Worm (Caenorhabditis elegans) whole organism, dauer: ENCODE data around the gene F25E5.2.

Experiments
- unc-62 ChIP-seq: sonication (generic microtip); optimal IDR thresholded peaks from 2 replicates; lab custom pipeline; 2017; ENCODE audit warnings: missing biosample characterization, missing genetic modification reagents, missing genetic modification characterization

F25E5.2 gene

ce11 chrV:7465509-7465908 lies 10.4 kb downstream of the F25E5.2 start, which contains the start of gene F25E5.1:
Gene F25E5.1, plus strand, starts transcription at chrV:7465884.
- TF ChIP-seq unc-62 (GFP tag; lab: Kevin White, UChicago): no peak

ce11 chrV:7472815-7473214 lies 17.7 kb downstream of the F25E5.2 start, which contains the start of gene str-28:
Gene str-28, minus strand, starts transcription at chrV:7472915.
- TF ChIP-seq unc-62 (GFP tag; lab: Kevin White, UChicago): no peak

ce11 chrV:7476766-7477165 lies 21.7 kb downstream of the F25E5.2 start, which contains the start of gene srh-125:
Gene srh-125, minus strand, starts transcription at chrV:7476866.
- TF ChIP-seq unc-62 (GFP tag; lab: Kevin White, UChicago): no peak

ce11 chrV:7478404-7478803 lies 23.3 kb downstream of the F25E5.2 start, which contains the start of gene str-190:
Gene str-190, minus strand, starts transcription at chrV:7478504.
- TF ChIP-seq unc-62 (GFP tag; lab: Kevin White, UChicago): no peak

- no peak for TF ChIP-seq unc-62 (GFP tag; lab: Kevin White, UChicago)
Observed at ce11 chrV:7480949-7481348, 25.8 kb downstream of the F25E5.2 start, which contains the start of gene C18B10.6. Gene C18B10.6, minus strand, starts transcription at chrV:7481049.

ce11 chrV:7485000-7485399 lies 29.9 kb downstream of the F25E5.2 start, which contains the start of gene srbc-8:
Gene srbc-8, minus strand, starts transcription at chrV:7485100.
- no peak for TF ChIP-seq unc-62 (GFP tag; lab: Kevin White, UChicago)

- TF ChIP-seq unc-62 (GFP tag; lab: Kevin White, UChicago): no peak
Observed at ce11 chrV:7487518-7487917, 32.4 kb downstream of the F25E5.2 start, which contains the start of gene srbc-7. Gene srbc-7, minus strand, starts transcription at chrV:7487618.

- TF ChIP-seq unc-62 (GFP tag; lab: Kevin White, UChicago): no peak
Observed at ce11 chrV:7490340-7490739, 35.2 kb downstream of the F25E5.2 start, which contains the start of gene srbc-9. Gene srbc-9, minus strand, starts transcription at chrV:7490440.

- TF ChIP-seq unc-62 (GFP tag; lab: Kevin White, UChicago): no peak
Observed at ce11 chrV:7492924-7493323, 37.8 kb downstream of the F25E5.2 start, which contains the start of gene srbc-10. Gene srbc-10, minus strand, starts transcription at chrV:7493024.

- no peak for TF ChIP-seq unc-62 (GFP tag; lab: Kevin White, UChicago)
Observed at ce11 chrV:7495189-7495588, 40.1 kb downstream of the F25E5.2 start, which contains the start of gene srbc-11. Gene srbc-11, minus strand, starts transcription at chrV:7495289.

ce11 chrV:7497440-7497839 lies 42.3 kb downstream of the F25E5.2 start, which contains the start of gene srh-79:
Gene srh-79, plus strand, starts transcription at chrV:7497740.
- no peak for TF ChIP-seq unc-62 (GFP tag; lab: Kevin White, UChicago)

ce11 chrV:7501194-7501593 lies 46.1 kb downstream of the F25E5.2 start:
- no peak for TF ChIP-seq unc-62 (GFP tag; lab: Kevin White, UChicago)

- TF ChIP-seq unc-62 (GFP tag; lab: Kevin White, UChicago): no peak
Observed at ce11 chrV:7504271-7504670, 49.2 kb downstream of the F25E5.2 start, which contains the start of gene srh-229. Gene srh-229, minus strand, starts transcription at chrV:7504371.

- TF ChIP-seq unc-62 (GFP tag; lab: Kevin White, UChicago): no peak
Observed at ce11 chrV:7506207-7506606, 51.1 kb downstream of the F25E5.2 start.
